Fruit fly (Drosophila melanogaster): ENCODE measurements around the gene CG4942.

- TF ChIP-seq OdsH (GFP tag; optimal IDR thresholded peaks at IDR 0.05), result no peak
- TF ChIP-seq dac (GFP tag; optimal IDR thresholded peaks at IDR 0.05), result no peak
- TF ChIP-seq Hr39 (GFP tag; optimal IDR thresholded peaks at IDR 0.05), result no peak
- TF ChIP-seq CG6792 (GFP tag; optimal IDR thresholded peaks at IDR 0.05), result no peak
- no peak for TF ChIP-seq CG8319 (GFP tag; optimal IDR thresholded peaks at IDR 0.05)
- TF ChIP-seq CG16779 (tag; optimal IDR thresholded peaks at IDR 0.05), result no peak
- TF ChIP-seq Eip75B (GFP tag; optimal IDR thresholded peaks at IDR 0.05), result no peak
- TF ChIP-seq Gug (GFP tag; IDR thresholded peaks at IDR 0.05), result no peak
- TF ChIP-seq Eip93F (GFP tag; optimal IDR thresholded peaks at IDR 0.05), result no peak
- TF ChIP-seq CG31627 (GFP tag; optimal IDR thresholded peaks at IDR 0.05), result no peak
- TF ChIP-seq topi (GFP tag; optimal IDR thresholded peaks at IDR 0.05), result no peak
- TF ChIP-seq spab (GFP tag; optimal IDR thresholded peaks at IDR 0.05), result no peak
Observed at dm6 chr3L:9050447-9051069, 22.3 kb upstream of the CG4942 start.
